Worm (Caenorhabditis elegans) whole organism, L4 larva: ENCODE results near the gene K09G1.2.
"Not testable (repeated sequence)": the region's sequence is repeated elsewhere in the genome, so short reads cannot be mapped to it uniquely, and the experiment has no call there.

Experiments used
- ZK546.5 ChIP-seq, 2 experiments: sonication (generic microtip); optimal IDR thresholded peaks; 2 replicates each; lab custom pipeline; 2017; ENCODE audit warnings: missing biosample characterization in 2 of 2, missing genetic modification characterization in 2 of 2
- nhr-111 ChIP-seq: fragments of 200-800 bp; sonication (Bioruptor generic); optimal IDR thresholded peaks from 2 replicates; lab custom pipeline; 2018; ENCODE audit warnings: mild to moderate bottlenecking, missing genetic modification characterization, missing compliant biosample characterization
- nhr-77 ChIP-seq: fragments of 150-350 bp; optimal IDR thresholded peaks from 2 replicates; lab custom pipeline; 2014; ENCODE audit warnings: missing biosample characterization, missing genetic modification characterization
- pqm-1 ChIP-seq: sonication (generic microtip); optimal IDR thresholded peaks from 2 replicates; lab custom pipeline; 2017; ENCODE audit warnings: missing biosample characterization, missing genetic modification characterization

DNA sequence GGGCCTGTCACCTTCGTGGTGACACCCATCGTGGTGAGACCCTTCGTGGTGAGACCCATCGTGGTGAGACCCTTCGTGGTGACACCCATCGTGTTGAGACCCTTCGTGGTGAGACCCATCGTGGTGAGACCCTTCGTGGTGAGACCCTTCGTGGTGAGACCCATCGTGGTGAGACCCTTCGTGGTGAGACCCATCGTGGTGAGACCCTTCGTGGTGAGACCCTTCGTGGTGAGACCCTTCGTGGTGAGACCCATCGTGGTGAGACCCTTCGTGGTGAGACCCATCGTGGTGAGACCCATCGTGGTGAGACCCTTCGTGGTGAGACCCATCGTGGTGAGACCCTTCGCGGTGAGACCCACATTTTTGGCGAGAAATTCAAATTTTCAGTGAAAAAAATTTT is 11.5 kb downstream of the K09G1.2 start:
- TF ChIP-seq nhr-111 (GFP tag; lab: Kevin White, UChicago); pqm-1 (tag; lab: Kevin White, UChicago); nhr-77 (tag; lab: Kevin White, UChicago); ZK546.5 (tag; optimal IDR thresholded peaks at IDR 0.05; lab: Kevin White, UChicago): not testable (repeated sequence)
